Worm (Caenorhabditis elegans) whole organism, mixed stage, embryonic: Measurements from ENCODE around the gene twk-5.

Source experiments
- flh-1 ChIP-seq: fragments of 200-800 bp; sonication (Bioruptor generic); optimal IDR thresholded peaks from 2 replicates; lab custom pipeline; 2018; ENCODE audit warnings: mild to moderate bottlenecking, missing genetic modification characterization, moderate library complexity, missing compliant biosample characterization
- snpc-4 ChIP-seq: fragments of 150-350 bp; optimal IDR thresholded peaks from 2 replicates; lab custom pipeline; 2014; ENCODE audit warnings: missing biosample characterization, missing genetic modification characterization
- unc-39 ChIP-seq: fragments of 150-350 bp; optimal IDR thresholded peaks from 2 replicates; lab custom pipeline; 2014; ENCODE audit warnings: missing biosample characterization, missing genetic modification characterization
- unc-62 ChIP-seq: fragments of 150-350 bp; optimal IDR thresholded peaks from 2 replicates; lab custom pipeline; 2014; ENCODE audit warnings: missing biosample characterization, missing genetic modification reagents, missing genetic modification characterization

DNA sequence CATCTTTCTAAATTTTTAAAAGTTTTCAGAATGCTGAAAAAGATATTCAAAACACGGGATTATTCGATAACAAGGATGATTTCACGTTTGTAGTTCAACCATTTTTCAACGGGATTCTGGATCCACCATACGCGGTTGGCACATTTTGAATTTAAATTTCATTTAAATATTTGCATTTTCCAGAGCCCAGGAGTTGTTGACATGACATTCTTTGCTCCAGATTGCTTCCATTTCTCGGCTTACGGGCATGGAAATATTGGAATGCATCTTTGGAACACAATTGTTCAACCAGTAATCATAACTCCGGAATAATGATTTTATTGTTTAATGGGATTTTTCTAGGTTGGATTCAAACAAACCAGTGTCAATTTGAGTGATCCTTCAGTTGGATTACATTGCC lies 34.2 kb downstream of the twk-5 start:
- TF ChIP-seq snpc-4 (no peak), flh-1 (GFP tag; lab: Kevin White, UChicago) (no peak), unc-62 (GFP tag; lab: Kevin White, UChicago) (no peak), unc-39 (no peak)
